Worm (Caenorhabditis elegans) whole organism, L2 larva: ENCODE results near the gene ced-11.

Experiments used
- alr-1 ChIP-seq: fragments of 150-350 bp; optimal IDR thresholded peaks from 2 replicates; lab custom pipeline; 2014; ENCODE audit warnings: missing biosample characterization, missing genetic modification characterization
- aly-2 ChIP-seq: fragments of 150-350 bp; optimal IDR thresholded peaks from 2 replicates; lab custom pipeline; 2014; ENCODE audit warnings: missing biosample characterization, missing genetic modification characterization
- ama-1 ChIP-seq: fragments of 150-350 bp; optimal IDR thresholded peaks from 2 replicates; lab custom pipeline; 2018; ENCODE audit warnings: inconsistent platforms
- ceh-82 ChIP-seq: fragments of 150-350 bp; optimal IDR thresholded peaks from 2 replicates; lab custom pipeline; 2014; ENCODE audit warnings: missing biosample characterization, missing genetic modification characterization
- lsy-2 ChIP-seq, 2 experiments: fragments of 150-350 bp in 1 of 2; sonication (generic microtip) in 1 of 2; optimal IDR thresholded peaks; 2 replicates each; lab custom pipeline; 2014 to 2017; ENCODE audit warnings: missing biosample characterization in 2 of 2, missing genetic modification characterization in 2 of 2
- nhr-21 ChIP-seq: fragments of 150-350 bp; optimal IDR thresholded peaks from 2 replicates; lab custom pipeline; 2014; ENCODE audit warnings: missing biosample characterization, missing genetic modification characterization
- skn-1 ChIP-seq: sonication (generic microtip); optimal IDR thresholded peaks from 2 replicates; lab custom pipeline; 2017; ENCODE audit warnings: missing biosample characterization, missing genetic modification characterization
- snpc-4 ChIP-seq: fragments of 150-350 bp; optimal IDR thresholded peaks from 2 replicates; lab custom pipeline; 2014; ENCODE audit warnings: missing biosample characterization, missing genetic modification characterization
- unc-39 ChIP-seq: fragments of 150-350 bp; optimal IDR thresholded peaks from 2 replicates; lab custom pipeline; 2014; ENCODE audit warnings: missing biosample characterization, missing genetic modification characterization
- unc-55 ChIP-seq: fragments of 150-350 bp; sonication (generic microtip); optimal IDR thresholded peaks from 3 replicates; lab custom pipeline; 2014; ENCODE audit warnings: missing biosample characterization, missing genetic modification reagents, missing genetic modification characterization
- ztf-1 ChIP-seq: fragments of 200-800 bp; sonication (Bioruptor generic); conservative IDR thresholded peaks from 2 replicates; pipeline ENCODE4 v1.3.6; 2022; ENCODE audit warnings: missing genetic modification characterization, missing compliant biosample characterization

ce11 chrIII:9112479-9112878, 6.9 kb upstream of the ced-11 start:
- TF ChIP-seq aly-2 (tag; lab: Kevin White, UChicago) (no peak), ama-1 (lab: Kevin White, UChicago) (no peak), nhr-21 (tag; lab: Kevin White, UChicago) (no peak), ztf-1 (GFP tag; lab: Robert Waterston, UW) (no peak), lsy-2 (tag; optimal IDR thresholded peaks at IDR 0.05; lab: Kevin White, UChicago) (no peak), ceh-82 (no peak), skn-1 (tag; lab: Kevin White, UChicago) (no peak), snpc-4 (tag; lab: Kevin White, UChicago) (no peak), alr-1 (no peak), unc-39 (no peak), unc-55 (GFP tag; lab: Kevin White, UChicago) (no peak)
